Worm (Caenorhabditis elegans) whole organism, midembryonic: ENCODE data around the gene srpa-72.

ENCODE experiments used
- T22C8.4 ChIP-seq: fragments of 200-800 bp; sonication (Bioruptor generic); IDR thresholded peaks from 2 replicates; pipeline ENCODE4 v1.3.6; 2022; ENCODE audit warnings: missing genetic modification characterization, missing compliant biosample characterization
- cog-1 ChIP-seq: sonication (generic microtip); optimal IDR thresholded peaks from 2 replicates; lab custom pipeline; 2016; ENCODE audit warnings: missing genetic modification characterization, missing compliant biosample characterization
- flt-1 ChIP-seq: fragments of 200-800 bp; sonication (Bioruptor generic); IDR thresholded peaks from 2 replicates; pipeline ENCODE4 v1.3.6; 2022; ENCODE audit warnings: missing genetic modification characterization, missing compliant biosample characterization
- klf-2 ChIP-seq: fragments of 200-800 bp; sonication (Bioruptor generic); conservative IDR thresholded peaks from 2 replicates; pipeline ENCODE4 v1.3.6; 2022; ENCODE audit warnings: missing genetic modification reagents, missing genetic modification characterization, missing compliant biosample characterization
- ref-1 ChIP-seq: fragments of 200-800 bp; sonication (Bioruptor generic); conservative IDR thresholded peaks from 2 replicates; pipeline ENCODE4 v1.3.6; 2022; ENCODE audit warnings: missing genetic modification reagents, missing genetic modification characterization, missing compliant biosample characterization
- tab-1 ChIP-seq: fragments of 200-800 bp; sonication (Bioruptor generic); IDR thresholded peaks from 2 replicates; pipeline ENCODE4 v1.3.6; 2022; ENCODE audit warnings: missing genetic modification characterization, missing compliant biosample characterization
- ztf-23 ChIP-seq: fragments of 200-800 bp; sonication (Bioruptor generic); IDR thresholded peaks from 2 replicates; pipeline ENCODE4 v1.3.6; 2022; ENCODE audit warnings: missing genetic modification reagents, missing genetic modification characterization, missing compliant biosample characterization
- ztf-29 ChIP-seq: fragments of 200-800 bp; sonication (Bioruptor generic); IDR thresholded peaks from 2 replicates; pipeline ENCODE4 v1.3.6; 2022; ENCODE audit warnings: missing genetic modification reagents, missing genetic modification characterization, missing compliant biosample characterization

DNA sequence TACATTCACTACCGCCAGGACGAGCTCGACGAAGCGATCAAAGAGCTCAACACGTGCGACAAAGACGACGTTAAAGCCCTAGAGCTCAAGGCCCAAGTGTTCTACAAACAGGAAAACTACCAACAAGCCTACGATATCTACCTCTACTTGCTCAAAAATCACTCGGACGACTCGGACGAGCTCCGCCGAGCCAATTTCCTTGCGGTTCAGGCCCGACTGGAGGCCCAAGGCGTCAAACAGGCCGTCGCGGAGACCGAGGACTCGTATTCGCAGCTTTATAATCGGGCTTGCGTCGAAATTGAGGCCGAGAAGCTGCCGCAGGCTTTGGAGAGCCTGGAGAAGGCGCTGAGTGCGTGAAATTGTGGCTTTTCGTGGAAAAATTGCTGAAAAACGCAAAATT is 568 bp downstream of the srpa-72 start:
- TF ChIP-seq flt-1 (GFP tag; lab: Robert Waterston, UW) (no peak), ztf-23 (GFP tag; lab: Robert Waterston, UW) (no peak), T22C8.4 (GFP tag; lab: Robert Waterston, UW) (no peak), cog-1 (no peak), klf-2 (GFP tag; lab: Robert Waterston, UW) (no peak), tab-1 (GFP tag; lab: Robert Waterston, UW) (no peak), ztf-29 (GFP tag; lab: Robert Waterston, UW) (no peak), ref-1 (GFP tag; lab: Robert Waterston, UW) (no peak)
